Worm (Caenorhabditis elegans): ENCODE data around the gene C25H3.11.
"Not testable (repeated sequence)": the region's sequence is repeated elsewhere in the genome, so short reads cannot be mapped to it uniquely, and the experiment has no call there.

DNA sequence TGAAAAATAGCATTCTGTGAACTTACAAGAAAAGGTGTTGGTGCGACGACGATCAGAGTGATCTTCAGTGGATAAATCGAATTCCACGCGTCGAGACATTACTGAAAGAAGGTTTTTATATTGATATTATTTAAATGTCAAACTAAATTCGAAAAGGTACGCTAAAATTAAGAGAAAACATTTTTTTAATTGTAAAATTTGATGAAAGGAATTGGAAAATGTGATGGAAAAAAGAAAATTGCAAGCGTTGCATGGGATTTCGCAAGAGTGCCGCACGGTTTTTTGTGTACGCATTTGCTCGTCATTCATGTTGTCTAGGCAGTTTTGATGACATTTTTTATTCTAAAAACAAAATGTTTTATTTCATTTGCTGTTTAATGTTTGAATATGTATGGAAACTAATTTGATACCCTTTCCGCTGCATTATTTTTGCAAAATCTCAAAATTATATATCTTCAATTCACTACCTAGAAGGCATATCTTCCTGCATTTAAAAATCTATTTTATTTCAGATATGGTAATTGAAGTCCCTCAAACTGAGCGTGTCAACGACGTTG lies 66.4 kb downstream of the C25H3.11 start, which contains the start of the genes eif-3.L and npl-4.2:
- TF ChIP-seq dpl-1 (GFP tag; optimal IDR thresholded peaks at IDR 0.05); tbx-2 (tag; optimal IDR thresholded peaks at IDR 0.05); mdl-1 (tag; optimal IDR thresholded peaks at IDR 0.05); C04F5.9 (tag; optimal IDR thresholded peaks at IDR 0.05): not testable (repeated sequence)
